Fruit fly (Drosophila melanogaster): Measurements from ENCODE around the gene Dus1.

Dus1 gene

DNA sequence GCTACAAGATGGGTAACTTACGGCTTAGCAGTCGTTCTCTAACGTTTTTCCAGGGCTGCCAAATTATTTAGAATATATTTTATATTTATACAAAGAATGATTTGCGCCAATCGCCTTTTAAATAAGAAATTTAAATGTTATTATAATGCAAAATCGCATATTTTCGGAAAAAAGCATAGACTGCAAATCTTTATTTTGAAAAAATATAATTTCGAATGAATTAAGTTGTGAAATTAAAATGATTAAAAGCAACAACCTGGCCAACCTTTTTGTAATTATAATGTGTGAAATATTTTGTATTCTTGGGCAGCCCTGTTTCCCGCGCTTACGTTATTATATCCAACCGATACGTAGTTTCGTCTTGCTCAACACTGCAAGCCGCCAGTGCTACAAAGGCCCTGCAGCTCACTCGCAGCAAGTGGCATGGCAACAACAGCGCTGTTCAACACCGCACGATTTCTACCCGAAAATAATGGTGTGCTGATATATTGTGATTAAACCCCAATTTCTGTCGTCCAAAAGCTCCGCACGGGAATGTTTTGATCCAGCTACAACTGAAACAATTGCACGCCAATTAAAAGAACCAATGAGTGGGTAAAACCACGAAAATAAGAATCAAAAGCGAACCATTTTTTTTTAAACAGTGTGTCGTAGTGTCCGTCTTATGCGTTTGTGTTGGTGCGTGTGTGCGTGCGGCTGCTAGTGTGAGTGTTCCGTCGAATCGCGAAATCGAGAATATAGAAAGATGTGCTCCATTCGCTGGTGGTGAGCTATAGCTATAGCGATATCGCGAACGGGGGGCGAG is 26.1 kb upstream of the Dus1 start, which contains the start of gene Pi3K21B:
Gene Pi3K21B, plus strand, starts transcription at position 401 of the 805 bp plus-strand sequence.
- TF ChIP-seq noc (tag; optimal IDR thresholded peaks at IDR 0.05) = peak; percentile 90

DNA sequence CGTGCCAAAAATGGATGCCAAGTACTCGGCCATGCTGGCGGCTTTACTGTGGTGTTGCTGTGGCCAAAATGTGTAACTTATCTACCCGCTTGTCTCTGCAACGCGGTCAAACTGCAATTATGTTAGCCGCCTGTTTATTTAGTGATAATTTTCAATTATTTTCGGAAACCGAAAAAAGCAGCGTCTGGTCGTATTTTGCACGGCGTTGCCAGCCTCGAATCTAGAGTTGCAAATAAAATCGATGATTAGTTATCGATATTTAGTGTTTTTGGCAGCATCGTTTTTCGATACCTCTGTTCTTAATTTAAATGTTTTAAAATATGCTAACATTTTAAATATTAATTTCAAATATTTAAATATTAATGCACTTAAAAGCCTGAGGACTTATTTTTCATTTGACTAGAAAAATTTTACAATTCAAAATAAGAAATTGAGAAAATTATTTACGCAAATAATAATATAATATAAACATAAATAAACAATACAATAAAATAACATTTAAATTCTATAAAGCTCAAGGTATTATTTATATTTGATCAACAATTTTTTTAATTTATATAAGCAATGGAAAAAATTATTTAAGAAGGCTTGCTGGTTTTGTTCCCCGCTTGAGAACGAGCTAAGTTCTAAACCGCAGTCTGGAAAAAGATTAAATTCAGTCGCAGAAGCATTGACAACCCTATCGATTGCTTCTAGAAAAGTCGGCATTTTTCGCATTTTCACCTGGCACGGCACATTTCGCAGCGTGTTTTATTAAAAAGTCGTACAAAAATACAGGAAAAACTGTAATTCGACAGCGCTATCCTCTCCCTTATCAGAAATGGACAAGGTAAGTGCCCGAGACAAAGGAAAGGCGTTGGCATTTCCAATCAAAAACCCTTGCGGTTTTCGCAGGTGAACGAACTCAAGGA is 23.2 kb upstream of the Dus1 start, which contains the start of the genes U2af38 and Stip1:
Gene U2af38, minus strand, starts transcription at position 230 of the 911 bp plus-strand sequence.
Gene Stip1, plus strand, starts transcription at position 671 of the 911 bp plus-strand sequence.
- TF ChIP-seq noc (tag; optimal IDR thresholded peaks at IDR 0.05) = no peak

DNA sequence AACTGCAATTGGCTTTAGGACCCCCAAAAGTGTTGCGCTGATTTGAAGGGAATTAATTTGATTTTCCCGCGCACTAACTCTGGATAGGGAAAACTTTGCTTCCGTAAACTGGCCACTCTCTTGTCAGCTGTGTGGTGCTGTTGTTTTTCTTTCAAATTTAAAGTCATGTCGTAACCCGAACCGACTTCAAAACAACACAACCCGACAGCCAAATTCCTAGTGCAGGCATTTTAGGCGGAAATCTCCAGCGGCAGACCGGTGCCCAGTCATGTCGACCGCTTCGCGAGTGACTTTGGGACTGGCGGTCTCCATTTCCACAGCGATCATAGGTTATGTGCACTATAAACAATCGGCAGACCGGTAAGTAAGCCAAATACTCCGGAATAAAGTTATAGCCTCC is 20.8 kb upstream of the Dus1 start, which contains the start of gene CG11562:
Gene CG11562, plus strand, starts transcription at position 119 of the 400 bp plus-strand sequence.
- no peak for TF ChIP-seq noc (tag; optimal IDR thresholded peaks at IDR 0.05)

DNA sequence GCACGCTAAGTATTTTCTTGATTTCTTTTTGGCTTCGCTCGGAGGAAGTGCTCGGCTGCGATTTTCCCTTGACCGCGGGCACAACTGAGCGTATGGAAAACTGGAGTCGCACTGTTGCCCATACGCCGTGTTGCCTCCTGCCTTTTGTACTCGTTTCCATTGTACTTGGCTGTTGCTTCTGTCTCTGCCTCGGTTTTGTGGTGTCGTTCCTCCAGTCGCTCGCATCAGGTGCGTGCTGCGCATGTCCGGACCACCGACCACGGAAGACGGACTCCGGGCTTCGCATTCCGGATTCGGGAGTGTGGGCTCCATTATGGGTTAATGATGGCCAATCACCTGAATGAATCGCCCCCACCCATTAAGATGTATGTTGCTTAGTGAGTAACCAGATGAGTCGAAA is 20.1 kb upstream of the Dus1 start, which contains the start of gene CG3625:
Gene CG3625, minus strand, starts transcription at position 139 of the 400 bp plus-strand sequence.
- no peak for TF ChIP-seq noc (tag; optimal IDR thresholded peaks at IDR 0.05)

DNA sequence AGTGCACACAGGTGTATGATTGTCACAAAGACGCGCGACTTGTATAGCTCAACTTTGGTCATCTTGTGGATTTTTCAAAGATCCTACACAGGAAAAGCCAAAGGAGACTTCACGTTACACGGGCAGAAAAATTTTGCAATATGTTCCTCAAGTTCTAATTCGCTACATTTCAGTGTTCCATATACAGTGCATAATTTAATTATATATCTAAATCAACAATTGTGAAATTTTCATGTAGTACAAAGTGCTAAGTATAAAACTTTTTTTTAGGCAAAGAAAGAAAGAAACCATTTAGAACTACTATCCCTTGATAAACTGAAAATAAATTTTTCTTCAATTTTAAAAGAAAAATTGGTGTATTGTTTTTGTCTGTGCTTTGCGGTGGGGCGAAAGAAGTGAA is 19.4 kb upstream of the Dus1 start:
- TF ChIP-seq noc (tag; optimal IDR thresholded peaks at IDR 0.05) = no peak

DNA sequence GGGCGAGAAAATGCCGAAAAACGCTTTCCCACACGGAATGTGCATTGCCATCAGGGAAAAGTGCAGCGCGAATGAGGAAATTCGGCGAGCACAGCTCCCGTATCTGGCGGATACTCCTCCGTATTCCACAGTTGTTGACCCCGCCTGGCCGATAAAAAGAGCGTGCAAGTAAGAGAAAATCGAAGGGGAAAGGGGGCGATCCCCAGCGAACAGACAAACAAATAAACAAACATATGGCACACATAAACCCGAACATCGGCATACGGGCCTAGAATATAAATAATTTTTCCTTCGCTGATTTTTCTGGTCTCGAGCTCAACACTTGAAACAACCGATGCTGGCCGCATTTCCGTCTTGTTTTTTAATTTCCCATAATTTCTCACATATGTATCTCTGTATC is 18.8 kb upstream of the Dus1 start:
- no peak for TF ChIP-seq noc (tag; optimal IDR thresholded peaks at IDR 0.05)

DNA sequence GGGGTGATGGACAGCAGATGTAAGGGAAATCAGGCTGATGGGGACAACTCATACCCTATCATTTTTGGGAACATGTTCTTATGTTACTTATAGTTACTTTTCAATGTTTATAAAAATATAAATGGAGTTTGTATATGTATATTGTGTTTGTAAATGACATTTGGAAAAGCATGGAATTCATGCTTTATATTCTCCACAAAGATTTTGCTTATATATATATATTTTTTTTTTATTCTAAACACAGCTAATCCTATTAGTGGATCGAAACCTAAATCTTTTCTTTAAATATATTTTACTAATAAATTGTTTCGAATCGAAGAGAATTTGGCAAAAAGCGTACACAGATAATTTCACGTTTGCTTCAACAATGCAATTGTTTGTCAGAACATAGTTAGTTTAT is 17.5 kb upstream of the Dus1 start, which contains the start of gene Amnionless:
Gene Amnionless, minus strand, starts transcription at position 101 of the 400 bp plus-strand sequence.
- TF ChIP-seq noc (tag; optimal IDR thresholded peaks at IDR 0.05) = no peak

DNA sequence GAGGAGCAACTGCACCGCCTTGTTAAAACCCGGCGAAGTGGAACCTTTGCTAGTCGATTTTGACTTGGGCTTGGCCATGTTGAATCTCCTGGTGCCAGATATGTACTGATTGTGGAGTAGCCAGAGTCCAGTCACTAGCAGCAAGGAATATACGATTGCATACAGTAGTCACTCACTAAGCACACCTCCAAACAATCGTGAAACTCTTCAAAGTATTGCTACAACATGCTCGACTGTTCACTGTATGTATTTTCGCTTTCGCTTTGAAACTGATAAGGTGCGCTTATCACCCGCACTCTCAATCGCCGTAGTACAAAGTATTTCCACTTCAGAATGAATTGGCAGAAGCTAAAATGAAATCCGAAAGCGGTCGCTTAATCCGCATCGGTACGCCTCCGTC is 14.9 kb upstream of the Dus1 start:
- TF ChIP-seq noc (tag; optimal IDR thresholded peaks at IDR 0.05) = peak; percentile 82

DNA sequence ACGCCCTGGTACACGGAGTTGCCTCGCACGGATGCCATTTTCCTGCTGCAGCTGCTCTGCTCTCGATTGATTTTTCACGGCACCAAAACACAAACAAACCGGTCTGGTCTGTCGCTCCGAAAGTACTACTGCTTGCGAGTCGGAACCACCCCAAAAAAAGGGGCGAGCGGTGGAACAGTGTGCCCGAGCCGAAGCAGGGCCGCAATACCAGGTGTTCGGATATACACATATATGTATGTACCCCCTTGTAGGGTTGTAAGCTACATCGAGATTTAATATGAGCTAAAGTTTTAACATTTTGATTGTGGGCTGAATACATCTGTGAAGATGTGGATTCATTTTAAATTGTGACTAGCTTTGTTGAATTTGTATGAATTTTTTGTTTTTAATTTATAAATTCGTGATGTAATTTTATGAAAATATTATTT is 14.1 kb upstream of the Dus1 start:
- peak; percentile 59 for TF ChIP-seq noc (tag; optimal IDR thresholded peaks at IDR 0.05)

DNA sequence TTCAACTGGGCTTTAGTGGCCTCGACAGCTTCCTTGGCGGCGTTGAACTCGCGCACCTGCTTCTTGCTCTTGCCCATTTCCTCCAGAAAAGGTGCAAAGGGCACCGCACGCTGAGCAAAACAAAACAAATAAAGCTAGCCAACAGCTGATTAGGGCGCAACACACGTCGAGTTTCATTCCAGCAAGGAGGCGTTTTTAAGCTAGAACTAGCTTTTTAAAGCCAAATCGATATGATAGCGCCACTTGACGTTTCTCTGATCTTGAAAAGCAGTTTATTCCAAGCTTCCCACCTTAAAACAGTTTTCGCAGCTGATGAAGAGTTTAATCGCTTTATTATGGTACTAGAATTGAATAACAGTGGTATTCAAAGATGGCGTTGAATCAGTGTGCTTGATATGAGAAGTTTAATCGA is 11.5 kb upstream of the Dus1 start, which contains the start of gene CG11601:
Gene CG11601, minus strand, starts transcription at position 199 of the 412 bp plus-strand sequence.
- TF ChIP-seq noc (tag; optimal IDR thresholded peaks at IDR 0.05) = no peak

DNA sequence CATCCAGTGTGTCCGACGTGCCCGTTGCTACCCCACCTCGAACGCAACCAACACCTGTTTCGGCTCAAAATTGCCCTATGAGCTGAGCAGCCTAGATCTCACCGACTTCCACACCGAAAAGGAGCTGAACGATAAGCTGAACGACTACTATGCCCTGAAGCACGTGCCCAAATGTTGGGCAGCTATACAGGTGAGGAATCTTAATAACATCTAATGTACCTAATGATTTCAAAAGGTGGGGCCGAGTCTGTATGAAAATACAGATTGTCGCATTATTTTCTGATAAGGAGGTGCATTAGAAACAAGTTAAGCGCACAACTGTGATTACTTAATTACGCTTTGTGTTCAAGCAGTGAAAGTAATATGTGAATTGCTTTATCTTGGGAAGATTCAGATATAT is 6.6 kb upstream of the Dus1 start, which contains the start of gene CG17078:
Gene CG17078, minus strand, starts transcription at position 101 of the 400 bp plus-strand sequence.
- TF ChIP-seq noc (tag; optimal IDR thresholded peaks at IDR 0.05) = no peak

DNA sequence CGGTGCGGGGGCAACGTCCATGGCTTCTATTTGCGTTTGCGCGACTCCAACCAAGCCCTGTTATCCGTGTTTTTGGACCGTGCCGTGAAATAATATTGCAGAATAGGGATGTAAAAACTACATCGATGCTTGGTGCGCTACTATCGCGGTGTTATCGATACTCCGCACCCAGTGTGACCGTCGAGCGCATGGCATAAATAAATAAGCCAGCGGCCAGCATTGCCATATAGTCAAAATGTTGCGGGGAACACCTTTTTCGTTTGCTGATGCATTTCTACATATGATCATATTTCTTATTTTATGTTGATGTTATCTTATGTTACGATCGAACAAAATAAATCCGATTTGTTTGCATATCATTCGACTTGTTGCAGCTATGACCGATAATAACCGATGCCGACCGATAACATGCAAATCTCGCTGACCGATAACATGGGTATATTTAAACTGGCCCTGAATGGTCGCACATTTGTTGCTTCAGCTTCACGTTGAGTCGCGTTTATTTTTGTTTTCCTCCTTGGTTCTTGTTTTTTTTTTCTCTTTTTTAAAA is 5.7 kb upstream of the Dus1 start, which contains the start of gene smo:
Gene smo, plus strand, starts transcription at position 461 of the 550 bp plus-strand sequence.
- TF ChIP-seq noc (tag; optimal IDR thresholded peaks at IDR 0.05) = no peak

DNA sequence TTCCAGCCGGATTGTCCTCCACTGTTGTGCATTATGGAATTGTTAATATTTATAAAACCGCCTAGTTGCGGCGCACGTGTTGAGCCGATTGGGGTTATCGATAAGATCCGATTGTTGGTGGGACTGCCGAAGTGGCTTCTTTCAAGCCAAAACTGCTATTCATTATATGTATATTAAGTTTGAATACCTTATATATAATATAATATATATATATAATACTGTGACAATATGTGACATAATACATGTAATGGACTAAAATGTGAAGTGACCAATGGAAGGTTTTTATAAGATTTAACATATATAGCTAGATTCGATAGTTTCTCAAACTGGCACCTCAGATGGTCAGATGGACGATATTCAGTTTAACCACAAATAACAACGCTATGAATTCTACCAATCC is 2.1 kb upstream of the Dus1 start, which contains the start of the genes mbm and CG11555:
Gene mbm, minus strand, starts transcription at position 113 of the 400 bp plus-strand sequence.
Gene CG11555, plus strand, starts transcription at position 234 of the 400 bp plus-strand sequence.
- TF ChIP-seq noc (tag; optimal IDR thresholded peaks at IDR 0.05) = no peak

DNA sequence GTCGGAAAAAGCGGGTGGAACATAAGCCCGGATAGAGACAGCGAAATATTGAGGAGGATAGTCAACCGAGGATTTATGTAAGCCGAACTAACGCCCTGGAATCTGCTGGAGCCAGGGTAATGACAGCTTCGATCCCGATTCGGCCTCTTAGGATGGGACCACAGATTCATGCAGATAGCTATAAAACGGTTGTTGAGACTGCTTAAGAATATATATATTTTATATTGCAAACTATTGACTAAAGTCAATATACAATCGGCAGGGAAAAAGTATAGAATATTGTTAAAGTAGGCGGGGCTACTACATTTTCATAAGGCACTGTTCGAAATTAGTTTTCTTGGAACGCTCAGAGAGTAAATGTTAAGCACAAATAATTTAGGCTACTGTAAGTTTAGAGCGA is 2.8 kb downstream of the Dus1 start, which contains the start of gene CG3345:
Gene CG3345, plus strand, starts transcription at position 301 of the 400 bp plus-strand sequence.
- TF ChIP-seq noc (tag; optimal IDR thresholded peaks at IDR 0.05) = no peak

DNA sequence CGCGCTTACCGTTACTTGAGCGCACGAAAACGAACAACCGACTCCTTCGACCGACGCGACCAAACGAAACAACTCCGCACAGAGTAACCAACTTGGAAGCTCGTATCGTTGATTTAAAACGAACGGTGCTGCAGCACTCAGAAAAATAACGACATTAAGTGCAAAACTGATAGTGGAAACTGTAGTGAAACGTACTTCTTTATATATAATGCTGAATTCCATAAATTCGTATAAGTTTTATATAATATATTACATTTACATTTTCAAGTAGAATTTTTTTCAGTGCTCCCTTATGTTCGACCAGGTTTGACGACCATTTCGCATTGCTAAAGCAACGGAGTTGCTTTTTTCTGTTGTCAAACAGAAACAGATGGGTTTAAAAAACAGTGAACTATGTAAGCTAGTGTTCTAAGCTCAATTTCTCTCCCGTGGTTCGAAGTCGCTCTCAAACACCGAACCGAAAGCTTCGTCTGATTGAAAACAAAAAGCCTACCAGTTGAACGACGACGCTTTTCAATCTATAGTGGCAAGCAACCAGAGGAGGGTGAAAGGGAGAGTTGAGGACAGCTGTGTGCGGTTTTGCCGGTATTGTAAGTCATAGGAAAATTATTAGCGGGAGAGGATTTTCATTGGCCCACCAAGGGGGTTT is 4.0 kb downstream of the Dus1 start, which contains the start of gene CG17075:
Gene CG17075, minus strand, starts transcription at position 65 of the 649 bp plus-strand sequence.
- TF ChIP-seq noc (tag; optimal IDR thresholded peaks at IDR 0.05) = peak; percentile 68

All from whole organism, larva.